Fruit fly (Drosophila melanogaster) whole organism, pupa: Measurements from ENCODE around the gene CG17343.

Experiments used
- CG10348 ChIP-seq: fragments of 200-800 bp; sonication (Bioruptor generic); IDR thresholded peaks from 2 replicates; pipeline ENCODE4 v1.3.6; 2022; ENCODE audit warnings: missing biosample characterization, missing genetic modification characterization
- CG12605 ChIP-seq: fragments of 200-800 bp; sonication (Bioruptor generic); IDR thresholded peaks from 2 replicates; pipeline ENCODE4 v1.3.6; 2022; ENCODE audit warnings: missing biosample characterization, missing genetic modification characterization
- CG13204 ChIP-seq: fragments of 200-800 bp; sonication (Bioruptor generic); optimal IDR thresholded peaks from 2 replicates; lab custom pipeline; 2018; ENCODE audit warnings: missing biosample characterization, mild to moderate bottlenecking, missing genetic modification characterization, moderate library complexity
- CG14655 ChIP-seq: fragments of 200-800 bp; sonication (Bioruptor generic); optimal IDR thresholded peaks from 3 replicates; lab custom pipeline; 2017; ENCODE audit warnings: mild to moderate bottlenecking, missing biosample characterization, missing genetic modification reagents, missing genetic modification characterization
- CG15710 ChIP-seq: fragments of 200-800 bp; sonication (Bioruptor generic); optimal IDR thresholded peaks from 2 replicates; lab custom pipeline; 2018; ENCODE audit warnings: missing biosample characterization, mild to moderate bottlenecking, missing genetic modification characterization, moderate library complexity
- CG17806 ChIP-seq: fragments of 200-800 bp; sonication (Bioruptor generic); optimal IDR thresholded peaks from 2 replicates; lab custom pipeline; 2018; ENCODE audit warnings: missing biosample characterization, mild to moderate bottlenecking, missing genetic modification characterization, moderate library complexity
- CG32121 ChIP-seq: fragments of 200-800 bp; sonication (Bioruptor generic); IDR thresholded peaks from 2 replicates; pipeline ENCODE4 v1.3.6; 2022; ENCODE audit warnings: missing biosample characterization, missing genetic modification characterization
- CG34367 ChIP-seq: fragments of 200-800 bp; sonication (Bioruptor generic); optimal IDR thresholded peaks from 2 replicates; lab custom pipeline; 2018; ENCODE audit warnings: missing biosample characterization, mild to moderate bottlenecking, missing genetic modification characterization
- CG4496 ChIP-seq: fragments of 200-800 bp; sonication (Bioruptor generic); IDR thresholded peaks from 3 replicates; pipeline ENCODE4 v1.3.6; 2022; ENCODE audit warnings: missing biosample characterization, missing genetic modification characterization
- CG8159 ChIP-seq: fragments of 200-800 bp; sonication (Bioruptor generic); optimal IDR thresholded peaks from 3 replicates; lab custom pipeline; 2018; ENCODE audit warnings: missing biosample characterization, mild to moderate bottlenecking, missing genetic modification characterization, moderate library complexity
- CG8301 ChIP-seq: fragments of 200-800 bp; sonication (Bioruptor generic); optimal IDR thresholded peaks from 2 replicates; lab custom pipeline; 2018; ENCODE audit warnings: missing biosample characterization, mild to moderate bottlenecking, missing genetic modification characterization
- CG9948 ChIP-seq: fragments of 200-800 bp; sonication (Bioruptor generic); optimal IDR thresholded peaks from 2 replicates; lab custom pipeline; 2018; ENCODE audit warnings: missing biosample characterization, mild to moderate bottlenecking, missing genetic modification characterization, moderate library complexity
- D1 ChIP-seq: fragments of 200-800 bp; sonication (Bioruptor generic); optimal IDR thresholded peaks from 2 replicates; lab custom pipeline; 2018; ENCODE audit warnings: missing biosample characterization, mild to moderate bottlenecking, missing genetic modification characterization, moderate library complexity
- EcR ChIP-seq: fragments of 200-800 bp; sonication (Bioruptor generic); optimal IDR thresholded peaks from 3 replicates; lab custom pipeline; 2019; ENCODE audit warnings: missing biosample characterization, missing genetic modification characterization, mild to moderate bottlenecking, moderate library complexity, missing genetic modification reagents
- Ets98B ChIP-seq: fragments of 200-800 bp; sonication (Bioruptor generic); IDR thresholded peaks from 2 replicates; pipeline ENCODE4 v1.3.6; 2022; ENCODE audit warnings: missing biosample characterization, missing genetic modification characterization
- Pif1A ChIP-seq: fragments of 200-800 bp; sonication (Bioruptor generic); optimal IDR thresholded peaks from 3 replicates; lab custom pipeline; 2016; ENCODE audit warnings: missing biosample characterization, missing genetic modification characterization
- Pif1B ChIP-seq: fragments of 200-800 bp; sonication (Bioruptor generic); optimal IDR thresholded peaks from 3 replicates; lab custom pipeline; 2016; ENCODE audit warnings: missing biosample characterization, missing genetic modification characterization
- Snoo ChIP-seq: fragments of 200-800 bp; sonication (Bioruptor generic); optimal IDR thresholded peaks from 3 replicates; lab custom pipeline; 2017; ENCODE audit warnings: missing biosample characterization, mild to moderate bottlenecking, missing genetic modification characterization, inconsistent platforms
- fd96Ca ChIP-seq: fragments of 200-800 bp; sonication (Bioruptor generic); IDR thresholded peaks from 3 replicates; pipeline ENCODE4 v1.3.6; 2022; ENCODE audit warnings: missing biosample characterization, missing genetic modification characterization
- gl ChIP-seq: fragments of 200-800 bp; sonication (Bioruptor generic); optimal IDR thresholded peaks from 2 replicates; lab custom pipeline; 2018; ENCODE audit warnings: missing biosample characterization, mild to moderate bottlenecking, missing genetic modification characterization
- rn ChIP-seq: fragments of 200-800 bp; sonication (Bioruptor generic); IDR thresholded peaks from 2 replicates; pipeline ENCODE4 v1.3.6; 2022; ENCODE audit warnings: missing biosample characterization, missing genetic modification characterization

Gene CG17343

DNA sequence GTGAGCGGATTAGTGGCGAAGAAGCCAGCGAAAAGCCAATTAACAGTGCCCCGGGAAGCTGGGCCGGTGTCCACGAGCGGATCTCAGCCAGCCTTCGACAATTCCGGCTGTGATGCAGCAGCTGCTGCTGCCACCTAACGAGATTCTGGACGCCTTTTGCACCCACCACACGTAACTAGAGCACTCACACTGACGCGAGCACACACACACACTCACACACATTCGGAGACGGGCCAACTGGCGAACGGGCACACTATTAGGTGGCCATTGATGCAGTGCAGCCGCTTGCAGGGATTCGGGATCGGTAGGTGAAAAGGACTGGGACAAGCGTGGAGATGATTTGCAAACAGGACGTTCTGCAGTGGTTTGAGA is 10.2 kb upstream of the CG17343 start:
- TF ChIP-seq Pif1B (GFP tag; lab: Kevin White, UChicago) (no peak), CG4496 (no peak), CG10348 (GFP tag; lab: Robert Waterston, UW) (no peak), CG9948 (tag; lab: Kevin White, UChicago) (no peak), CG14655 (GFP tag; lab: Kevin White, UChicago) (no peak), CG8159 (tag; lab: Kevin White, UChicago) (no peak), CG17806 (no peak), Pif1A (GFP tag; lab: Kevin White, UChicago) (no peak), fd96Ca (no peak), Ets98B (GFP tag; lab: Robert Waterston, UW) (no peak), Snoo (tag; lab: Kevin White, UChicago) (no peak), D1 (tag; lab: Kevin White, UChicago) (no peak), CG12605 (GFP tag; lab: Robert Waterston, UW) (no peak), CG15710 (tag; lab: Kevin White, UChicago) (no peak), rn (GFP tag; lab: Robert Waterston, UW) (no peak), EcR (no peak), CG34367 (tag; lab: Kevin White, UChicago) (no peak), CG32121 (GFP tag; lab: Robert Waterston, UW) (no peak), CG13204 (GFP tag; lab: Kevin White, UChicago) (no peak)

dm6 chr2L:19057799-19058198 is 6.9 kb upstream of the CG17343 start:
- no peak for TF ChIP-seq CG34367 (tag; lab: Kevin White, UChicago)
- TF ChIP-seq Pif1B (GFP tag; lab: Kevin White, UChicago), result no peak
- no peak for TF ChIP-seq CG8159 (tag; lab: Kevin White, UChicago)
- no peak for TF ChIP-seq CG13204 (GFP tag; lab: Kevin White, UChicago)
- TF ChIP-seq CG32121 (GFP tag; lab: Robert Waterston, UW), result no peak
- TF ChIP-seq CG8301 (tag; lab: Kevin White, UChicago), result no peak
- no peak for TF ChIP-seq CG9948 (tag; lab: Kevin White, UChicago)
- no peak for TF ChIP-seq CG17806
- TF ChIP-seq Ets98B (GFP tag; lab: Robert Waterston, UW), result no peak
- no peak for TF ChIP-seq CG14655 (GFP tag; lab: Kevin White, UChicago)
- no peak for TF ChIP-seq CG10348 (GFP tag; lab: Robert Waterston, UW)
- TF ChIP-seq CG15710 (tag; lab: Kevin White, UChicago), result no peak
- no peak for TF ChIP-seq CG12605 (GFP tag; lab: Robert Waterston, UW)
- no peak for TF ChIP-seq EcR

DNA sequence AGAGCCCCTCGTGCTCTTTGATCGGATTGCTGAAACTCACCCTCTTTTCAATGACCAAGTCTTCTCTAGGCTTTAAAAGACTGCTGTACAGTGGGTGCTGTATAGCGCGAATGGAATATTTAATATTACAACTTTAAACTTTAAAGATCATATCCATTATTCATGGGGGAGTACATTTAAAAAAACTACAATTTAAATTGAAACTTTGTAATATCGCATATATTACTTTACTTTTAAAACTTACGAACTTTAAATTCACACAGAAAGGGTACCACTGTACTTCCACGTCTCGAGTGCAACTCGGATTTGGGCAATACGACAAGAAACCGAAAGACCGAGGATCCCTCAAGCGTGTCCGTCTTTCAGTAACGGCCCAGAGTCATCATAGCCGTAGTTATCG is 5.8 kb upstream of the CG17343 start, which contains the start of gene Phlpp:
TSS of gene Phlpp (plus strand) at position 214 of the 400 bp plus-strand sequence.
- TF ChIP-seq CG8159 (tag; lab: Kevin White, UChicago), result peak; percentile 53
- TF ChIP-seq fd96Ca, result 0 out of 3 replicates have a peak, but pooled peaks have one; percentile 5
- peak; percentile 69 for TF ChIP-seq Ets98B (GFP tag; lab: Robert Waterston, UW)
- peak; percentile 1 for TF ChIP-seq CG34367 (tag; lab: Kevin White, UChicago)
- TF ChIP-seq CG4496, result peak; percentile 38; the same call in 1 of the 3 replicates
- TF ChIP-seq CG17806, result peak; percentile 50
- no peak for TF ChIP-seq rn (GFP tag; lab: Robert Waterston, UW)
- TF ChIP-seq CG32121 (GFP tag; lab: Robert Waterston, UW), result peak; percentile 69
- TF ChIP-seq CG9948 (tag; lab: Kevin White, UChicago), result peak; percentile 40
- no peak for TF ChIP-seq Snoo (tag; lab: Kevin White, UChicago)

- TF ChIP-seq EcR (no peak), CG13204 (GFP tag; lab: Kevin White, UChicago) (no peak), CG34367 (tag; lab: Kevin White, UChicago) (no peak), Snoo (tag; lab: Kevin White, UChicago) (no peak), rn (GFP tag; lab: Robert Waterston, UW) (no peak), CG12605 (GFP tag; lab: Robert Waterston, UW) (no peak), CG15710 (tag; lab: Kevin White, UChicago) (no peak), CG14655 (GFP tag; lab: Kevin White, UChicago) (no peak), fd96Ca (no peak), CG4496 (no peak), CG8159 (tag; lab: Kevin White, UChicago) (no peak), CG32121 (GFP tag; lab: Robert Waterston, UW) (no peak), CG9948 (tag; lab: Kevin White, UChicago) (no peak), gl (tag; lab: Kevin White, UChicago) (no peak), CG8301 (tag; lab: Kevin White, UChicago) (no peak), Ets98B (GFP tag; lab: Robert Waterston, UW) (no peak), Pif1B (GFP tag; lab: Kevin White, UChicago) (no peak), Pif1A (GFP tag; lab: Kevin White, UChicago) (no peak), D1 (tag; lab: Kevin White, UChicago) (no peak), CG10348 (GFP tag; lab: Robert Waterston, UW) (no peak)
Observed at dm6 chr2L:19063090-19063692, 1.5 kb upstream of the CG17343 start, which contains the start of gene Dus4. Dus4 (plus strand) TSS chr2L:19063295.

- TF ChIP-seq CG34367 (tag; lab: Kevin White, UChicago), result no peak
- TF ChIP-seq CG8301 (tag; lab: Kevin White, UChicago), result no peak
- no peak for TF ChIP-seq rn (GFP tag; lab: Robert Waterston, UW)
- no peak for TF ChIP-seq CG13204 (GFP tag; lab: Kevin White, UChicago)
- no peak for TF ChIP-seq CG15710 (tag; lab: Kevin White, UChicago)
- TF ChIP-seq CG10348 (GFP tag; lab: Robert Waterston, UW), result no peak
- TF ChIP-seq gl (tag; lab: Kevin White, UChicago), result no peak
- no peak for TF ChIP-seq Snoo (tag; lab: Kevin White, UChicago)
- TF ChIP-seq Pif1B (GFP tag; lab: Kevin White, UChicago), result no peak
- no peak for TF ChIP-seq Ets98B (GFP tag; lab: Robert Waterston, UW)
- TF ChIP-seq CG12605 (GFP tag; lab: Robert Waterston, UW), result no peak
- no peak for TF ChIP-seq CG4496
- no peak for TF ChIP-seq CG14655 (GFP tag; lab: Kevin White, UChicago)
- TF ChIP-seq EcR, result no peak
- no peak for TF ChIP-seq Pif1A (GFP tag; lab: Kevin White, UChicago)
- no peak for TF ChIP-seq CG8159 (tag; lab: Kevin White, UChicago)
Observed at dm6 chr2L:19068393-19068792, 3.7 kb downstream of the CG17343 start.
